Worm (Caenorhabditis elegans) whole organism, L4 larva: ENCODE measurements around the gene nhr-30.

ENCODE experiments used
- R02D3.7 ChIP-seq: fragments of 150-350 bp; sonication (generic microtip); optimal IDR thresholded peaks from 3 replicates; lab custom pipeline; 2014; ENCODE audit warnings: missing biosample characterization, missing genetic modification characterization
- T20F7.1 ChIP-seq: fragments of 200-800 bp; sonication (Bioruptor generic); optimal IDR thresholded peaks from 2 replicates; lab custom pipeline; 2018; ENCODE audit warnings: mild to moderate bottlenecking, missing genetic modification characterization, missing compliant biosample characterization
- Y5F2A.4 ChIP-seq: fragments of 200-800 bp; sonication (Bioruptor generic); optimal IDR thresholded peaks from 2 replicates; lab custom pipeline; 2018; ENCODE audit warnings: mild to moderate bottlenecking, missing genetic modification characterization, missing compliant biosample characterization
- Y75B8A.6 ChIP-seq: fragments of 200-800 bp; sonication (Bioruptor generic); IDR thresholded peaks from 2 replicates; pipeline ENCODE4 v1.3.6; 2022; ENCODE audit warnings: missing genetic modification reagents, missing genetic modification characterization, missing compliant biosample characterization
- ZK337.2 ChIP-seq: fragments of 200-800 bp; sonication (Bioruptor generic); IDR thresholded peaks from 2 replicates; pipeline ENCODE4 v1.3.6; 2022; ENCODE audit warnings: missing genetic modification reagents, missing genetic modification characterization, missing compliant biosample characterization
- aly-2 ChIP-seq: sonication (generic microtip); optimal IDR thresholded peaks from 2 replicates; lab custom pipeline; 2018; ENCODE audit warnings: missing biosample characterization, missing genetic modification characterization
- ama-1 ChIP-seq: fragments of 150-350 bp; optimal IDR thresholded peaks from 2 replicates; lab custom pipeline; 2014; ENCODE audit warnings: inconsistent platforms, mixed read lengths
- ceh-20 ChIP-seq: fragments of 200-800 bp; sonication (Bioruptor generic); IDR thresholded peaks from 2 replicates; pipeline ENCODE4 v1.3.6; 2022; ENCODE audit warnings: missing genetic modification reagents, missing genetic modification characterization, missing compliant biosample characterization
- ceh-32 ChIP-seq: sonication (generic microtip); optimal IDR thresholded peaks from 2 replicates; lab custom pipeline; 2016; ENCODE audit warnings: mild to moderate bottlenecking, missing genetic modification characterization, missing compliant biosample characterization; ENCODE audit not compliant: poor library complexity
- ceh-62 ChIP-seq: sonication (generic microtip); optimal IDR thresholded peaks from 2 replicates; lab custom pipeline; 2017; ENCODE audit warnings: missing biosample characterization, missing genetic modification characterization
- cey-2 ChIP-seq: sonication (generic microtip); optimal IDR thresholded peaks from 3 replicates; lab custom pipeline; 2017; ENCODE audit warnings: missing genetic modification characterization, mild to moderate bottlenecking, missing compliant biosample characterization, antibody characterized with exemption, borderline replicate concordance; ENCODE audit not compliant: insufficient read depth
- ctbp-1 ChIP-seq: fragments of 200-800 bp; sonication (Bioruptor generic); IDR thresholded peaks from 2 replicates; pipeline ENCODE4 v1.3.6; 2022; ENCODE audit warnings: missing genetic modification reagents, missing genetic modification characterization, missing compliant biosample characterization
- daf-16 ChIP-seq, 3 experiments: sonication (generic microtip); optimal IDR thresholded peaks; 2 replicates each; lab custom pipeline; 2016 to 2017; ENCODE audit warnings: missing genetic modification characterization in 3 of 3, missing genetic modification reagents in 3 of 3, mild to moderate bottlenecking in 2 of 3, missing compliant biosample characterization in 2 of 3, missing biosample characterization in 1 of 3, moderate library complexity in 1 of 3
- dpl-1 ChIP-seq: fragments of 150-350 bp; optimal IDR thresholded peaks from 2 replicates; lab custom pipeline; 2014; ENCODE audit warnings: missing biosample characterization, missing genetic modification reagents, missing genetic modification characterization
- dve-1 ChIP-seq: sonication (generic microtip); optimal IDR thresholded peaks from 2 replicates; lab custom pipeline; 2017; ENCODE audit warnings: antibody characterized with exemption, mild to moderate bottlenecking, missing genetic modification characterization, missing compliant biosample characterization; ENCODE audit not compliant: insufficient read depth
- gei-8 ChIP-seq: fragments of 200-800 bp; sonication (Bioruptor generic); optimal IDR thresholded peaks from 2 replicates; lab custom pipeline; 2018; ENCODE audit warnings: mild to moderate bottlenecking, missing genetic modification characterization, missing compliant biosample characterization
- hif-1 ChIP-seq, 2 experiments: sonication (generic microtip); optimal IDR thresholded peaks; 2 replicates each; lab custom pipeline; 2016 to 2017; ENCODE audit warnings: missing compliant biosample characterization in 2 of 2, missing genetic modification characterization in 2 of 2, missing genetic modification reagents in 2 of 2, missing genotype in 2 of 2, mild to moderate bottlenecking in 1 of 2
- hlh-30 ChIP-seq: sonication (generic microtip); optimal IDR thresholded peaks from 2 replicates; lab custom pipeline; 2017; ENCODE audit warnings: antibody characterized with exemption, mild to moderate bottlenecking, missing genetic modification characterization, missing compliant biosample characterization; ENCODE audit not compliant: insufficient read depth
- hmg-1.1 ChIP-seq: fragments of 200-800 bp; sonication (Bioruptor generic); IDR thresholded peaks from 2 replicates; pipeline ENCODE4 v1.3.6; 2022; ENCODE audit warnings: missing genetic modification reagents, missing genetic modification characterization, missing compliant biosample characterization
- lim-7 ChIP-seq: fragments of 200-800 bp; sonication (Bioruptor generic); IDR thresholded peaks from 2 replicates; pipeline ENCODE4 v1.3.6; 2022; ENCODE audit warnings: missing genetic modification characterization, missing compliant biosample characterization
- lin-15B ChIP-seq: fragments of 150-350 bp; sonication (generic microtip); optimal IDR thresholded peaks from 3 replicates; lab custom pipeline; 2014; ENCODE audit warnings: missing biosample characterization, missing genetic modification characterization
- lin-38 ChIP-seq: fragments of 200-800 bp; sonication (Bioruptor generic); IDR thresholded peaks from 2 replicates; pipeline ENCODE4 v1.3.6; 2022; ENCODE audit warnings: missing genetic modification reagents, missing genetic modification characterization, missing compliant biosample characterization
- madf-9 ChIP-seq: fragments of 200-800 bp; sonication (Bioruptor generic); conservative IDR thresholded peaks from 2 replicates; pipeline ENCODE4 v1.3.6; 2022; ENCODE audit warnings: missing genetic modification reagents, missing genetic modification characterization, missing compliant biosample characterization
- mep-1 ChIP-seq: fragments of 150-350 bp; sonication (generic microtip); optimal IDR thresholded peaks from 3 replicates; lab custom pipeline; 2014; ENCODE audit warnings: missing biosample characterization, missing genetic modification characterization
- mes-2 ChIP-seq: sonication (generic microtip); optimal IDR thresholded peaks from 2 replicates; lab custom pipeline; 2016; ENCODE audit warnings: missing genotype, mild to moderate bottlenecking, missing genetic modification characterization, missing compliant biosample characterization; ENCODE audit not compliant: poor library complexity, severe bottlenecking
- nhr-10 ChIP-seq: fragments of 150-350 bp; optimal IDR thresholded peaks from 2 replicates; lab custom pipeline; 2014; ENCODE audit warnings: missing biosample characterization, missing genetic modification characterization
- nhr-102 ChIP-seq: sonication (generic microtip); optimal IDR thresholded peaks from 2 replicates; lab custom pipeline; 2016; ENCODE audit warnings: mild to moderate bottlenecking, missing genetic modification characterization, moderate library complexity, missing compliant biosample characterization
- nhr-11 ChIP-seq: fragments of 150-350 bp; optimal IDR thresholded peaks from 2 replicates; lab custom pipeline; 2014; ENCODE audit warnings: missing biosample characterization, missing genetic modification characterization
- nhr-25 ChIP-seq: sonication (generic microtip); optimal IDR thresholded peaks from 2 replicates; lab custom pipeline; 2017; ENCODE audit warnings: missing genetic modification characterization, mild to moderate bottlenecking, missing compliant biosample characterization, antibody characterized with exemption, moderate library complexity, borderline replicate concordance; ENCODE audit not compliant: insufficient read depth
- nhr-28 ChIP-seq: fragments of 150-350 bp; optimal IDR thresholded peaks from 2 replicates; lab custom pipeline; 2014; ENCODE audit warnings: missing biosample characterization, missing genetic modification characterization
- nhr-77 ChIP-seq: fragments of 150-350 bp; optimal IDR thresholded peaks from 2 replicates; lab custom pipeline; 2014; ENCODE audit warnings: missing biosample characterization, missing genetic modification characterization
- rbr-2 ChIP-seq: sonication (generic microtip); optimal IDR thresholded peaks from 2 replicates; lab custom pipeline; 2016; ENCODE audit warnings: missing genotype, missing genetic modification characterization, missing compliant biosample characterization
- sdz-12 ChIP-seq: fragments of 200-800 bp; sonication (Bioruptor generic); optimal IDR thresholded peaks from 2 replicates; lab custom pipeline; 2018; ENCODE audit warnings: mild to moderate bottlenecking, missing genetic modification characterization, missing compliant biosample characterization
- spr-3 ChIP-seq: fragments of 200-800 bp; sonication (Bioruptor generic); optimal IDR thresholded peaks from 2 replicates; lab custom pipeline; 2018; ENCODE audit warnings: mild to moderate bottlenecking, missing genetic modification characterization, missing compliant biosample characterization
- unc-130 ChIP-seq: sonication (generic microtip); optimal IDR thresholded peaks from 2 replicates; lab custom pipeline; 2016; ENCODE audit warnings: missing genetic modification reagents, missing genetic modification characterization, missing compliant biosample characterization
- unc-62 ChIP-seq, 3 experiments: fragments of 150-350 bp in 1 of 3; sonication (generic microtip); optimal IDR thresholded peaks in 2 of 3; peaks in 1 of 3; 1 replicate in 1 of 3; 2 replicates in 2 of 3; lab custom pipeline; 2014 to 2017; ENCODE audit warnings: missing biosample characterization in 3 of 3, missing genetic modification characterization in 3 of 3, missing genetic modification reagents in 3 of 3, missing genotype in 1 of 3
- ztf-11 ChIP-seq: fragments of 150-350 bp; optimal IDR thresholded peaks from 2 replicates; lab custom pipeline; 2014; ENCODE audit warnings: missing biosample characterization, missing genetic modification characterization

The nhr-30 gene

ce11 chrV:9015540-9015939 is 29.4 kb upstream of the nhr-30 start, which contains the start of gene srt-18:
Gene srt-18 (minus strand): TSS chrV:9015640.
- no peak for TF ChIP-seq Y75B8A.6
- no peak for TF ChIP-seq mep-1 (tag; lab: Kevin White, UChicago)
- no peak for TF ChIP-seq dpl-1 (GFP tag; lab: Kevin White, UChicago)
- TF ChIP-seq daf-16 (GFP tag; optimal IDR thresholded peaks at IDR 0.05; lab: Kevin White, UChicago), result no peak
- TF ChIP-seq daf-16 (tag; optimal IDR thresholded peaks at IDR 0.05; lab: Kevin White, UChicago), result no peak

ce11 chrV:9016479-9016878 is 28.5 kb upstream of the nhr-30 start, which contains the start of gene oac-40:
Gene oac-40 (plus strand): TSS chrV:9016779.
- TF ChIP-seq rbr-2 (no peak), nhr-28 (tag; lab: Kevin White, UChicago) (no peak), ZK337.2 (GFP tag; lab: Robert Waterston, UW) (no peak), aly-2 (no peak), ztf-11 (tag; lab: Kevin White, UChicago) (no peak), nhr-10 (tag; lab: Kevin White, UChicago) (no peak), madf-9 (no peak), unc-130 (GFP tag; lab: Kevin White, UChicago) (no peak), hlh-30 (tag; lab: Kevin White, UChicago) (no peak), ceh-62 (tag; lab: Kevin White, UChicago) (no peak), mes-2 (tag; lab: Kevin White, UChicago) (no peak), lim-7 (GFP tag; lab: Robert Waterston, UW) (no peak), ceh-20 (no peak), Y5F2A.4 (GFP tag; lab: Kevin White, UChicago) (no peak), lin-38 (GFP tag; lab: Robert Waterston, UW) (no peak), R02D3.7 (tag; lab: Kevin White, UChicago) (no peak), nhr-77 (tag; lab: Kevin White, UChicago) (no peak)
- TF ChIP-seq, all 104 proteins: peak for 0

DNA sequence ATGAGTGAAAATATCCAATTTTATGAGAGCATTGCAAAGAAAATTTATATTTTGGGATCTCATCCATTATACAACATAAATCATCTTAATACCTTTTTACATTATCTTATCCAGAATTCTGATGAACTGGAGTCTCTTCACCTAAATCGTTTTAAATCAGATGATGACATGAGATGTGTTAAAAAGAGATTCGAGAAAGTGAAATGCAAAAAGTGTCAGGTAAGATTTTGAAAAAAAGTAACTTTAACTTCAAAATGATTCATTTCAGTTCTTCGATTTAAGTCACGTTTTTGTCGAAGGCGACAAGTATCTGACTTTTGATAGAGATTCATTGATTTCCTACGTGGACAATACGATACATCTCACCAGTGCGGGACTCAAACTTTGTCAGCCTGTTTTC is 26.1 kb upstream of the nhr-30 start:
- TF ChIP-seq lin-15B (tag; lab: Kevin White, UChicago), result no peak
- peak in 1 of 2 experiments; percentile 97 for TF ChIP-seq unc-62 (GFP tag; optimal IDR thresholded peaks at IDR 0.05 in 1 of 2; lab: Kevin White, UChicago)
- TF ChIP-seq unc-62 (tag; optimal IDR thresholded peaks at IDR 0.05; lab: Kevin White, UChicago), result no peak

ce11 chrV:9022078-9022477 is 22.9 kb upstream of the nhr-30 start, which contains the start of gene oac-41:
Gene oac-41 (minus strand): TSS chrV:9022178.
- TF ChIP-seq cey-2 (tag; lab: Kevin White, UChicago), result no peak
- no peak for TF ChIP-seq ZK337.2 (GFP tag; lab: Robert Waterston, UW)
- TF ChIP-seq sdz-12 (GFP tag; lab: Kevin White, UChicago), result no peak
- no peak for TF ChIP-seq gei-8
- TF ChIP-seq unc-62 (GFP tag; optimal IDR thresholded peaks at IDR 0.05 in 1 of 2; lab: Kevin White, UChicago), result no peak
- no peak for TF ChIP-seq unc-62 (tag; optimal IDR thresholded peaks at IDR 0.05; lab: Kevin White, UChicago)

- TF ChIP-seq T20F7.1 (GFP tag; lab: Kevin White, UChicago), result no peak
- TF ChIP-seq ama-1 (lab: Kevin White, UChicago), result no peak
- TF ChIP-seq hmg-1.1 (GFP tag; lab: Robert Waterston, UW), result no peak
- TF ChIP-seq ztf-11 (tag; lab: Kevin White, UChicago), result no peak
- peak in 1 of 2 experiments; percentile 58 for TF ChIP-seq unc-62 (GFP tag; optimal IDR thresholded peaks at IDR 0.05 in 1 of 2; lab: Kevin White, UChicago)
- no peak for TF ChIP-seq unc-62 (tag; optimal IDR thresholded peaks at IDR 0.05; lab: Kevin White, UChicago)
These were observed 20.3 kb upstream of the nhr-30 start, which contains the start of gene bus-1 for ce11 chrV:9024713-9025112. Gene bus-1 (minus strand): TSS chrV:9024813.

- TF ChIP-seq hif-1 (tag; optimal IDR thresholded peaks at IDR 0.05; lab: Kevin White, UChicago) (no peak), lin-15B (tag; lab: Kevin White, UChicago) (no peak), ceh-20 (no peak), ceh-32 (tag; lab: Kevin White, UChicago) (no peak), ctbp-1 (GFP tag; lab: Robert Waterston, UW) (no peak), rbr-2 (no peak), dve-1 (tag; lab: Kevin White, UChicago) (no peak), spr-3 (GFP tag; lab: Kevin White, UChicago) (no peak), nhr-11 (tag; lab: Kevin White, UChicago) (no peak), nhr-25 (tag; lab: Kevin White, UChicago) (no peak), nhr-102 (no peak)
- TF ChIP-seq, all 104 proteins: peak for 0
These were observed 14.7 kb upstream of the nhr-30 start, which contains the start of gene C25E10.5 for ce11 chrV:9030248-9030647. Gene C25E10.5 (plus strand): TSS chrV:9030548.
